Worm (Caenorhabditis elegans): ENCODE measurements around the gene C53A3.3.

DNA sequence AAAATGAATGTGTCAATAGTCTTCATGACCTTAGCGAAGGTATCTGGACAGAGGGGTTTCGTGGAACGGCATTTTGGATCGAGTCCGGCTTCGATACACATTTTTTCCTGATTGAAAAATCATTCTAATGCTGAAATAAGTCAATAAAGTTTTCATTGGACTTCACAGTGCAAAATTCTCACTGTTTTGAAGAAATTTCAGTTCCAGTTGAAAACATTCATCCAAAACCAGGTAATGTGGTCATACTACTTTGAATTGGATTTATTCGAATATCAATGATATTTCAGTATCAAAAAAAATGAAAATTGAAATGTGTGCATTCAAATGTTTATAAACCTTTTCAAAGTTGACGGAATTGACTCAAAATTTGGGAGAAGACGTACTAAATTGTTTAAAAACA, 2.9 kb upstream of the C53A3.3 start, which contains the start of gene pgph-1:
- TF ChIP-seq efl-1 (GFP tag; optimal IDR thresholded peaks at IDR 0.05) (no peak), hlh-12 (tag; optimal IDR thresholded peaks at IDR 0.05) (no peak), B0336.3 (GFP tag; IDR thresholded peaks at IDR 0.05) (no peak), snpc-1.1 (tag; optimal IDR thresholded peaks at IDR 0.05; ENCODE audit: insufficient read depth) (no peak), B0019.2 (GFP tag; conservative IDR thresholded peaks at IDR 0.05) (no peak), lsl-1 (GFP tag; optimal IDR thresholded peaks at IDR 0.05) (no peak), hlh-26 (GFP tag; conservative IDR thresholded peaks at IDR 0.05) (no peak), pha-4 (tag; optimal IDR thresholded peaks at IDR 0.05) (no peak)

Measured in whole organism, young adult.